Fruit fly (Drosophila melanogaster): ENCODE measurements around the gene CG14820.

The CG14820 gene

DNA sequence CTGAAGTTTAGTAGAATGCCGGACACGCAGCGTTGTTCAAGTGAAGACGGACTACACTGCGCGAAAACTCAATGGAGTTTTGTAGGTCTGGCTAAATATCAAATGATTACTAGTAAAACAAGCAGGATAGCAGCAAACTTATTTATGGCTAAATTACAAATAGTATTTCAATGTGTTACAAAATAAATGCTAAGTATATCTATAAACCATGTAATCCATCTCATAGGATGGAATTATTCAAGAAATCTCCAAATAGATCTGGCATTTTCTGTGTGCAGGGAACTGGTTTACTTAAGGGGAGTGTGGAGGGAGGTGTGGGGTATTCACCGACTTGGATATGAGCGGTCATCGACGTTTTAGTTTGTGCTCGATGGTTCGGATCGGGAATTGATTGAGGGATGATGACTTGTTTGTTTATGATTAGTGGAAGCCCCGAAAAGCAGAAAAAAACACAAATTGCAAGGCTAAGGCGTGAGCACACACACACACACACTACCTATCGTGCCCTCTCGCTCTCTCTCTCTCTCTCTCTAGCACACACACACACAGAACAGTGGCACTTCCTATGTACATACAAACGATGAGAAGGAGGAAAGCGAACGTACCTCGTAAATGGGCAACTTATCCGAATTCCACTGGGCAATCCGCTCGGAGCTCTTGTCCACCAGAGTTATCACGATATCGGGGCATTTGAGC lies 31.2 kb downstream of the CG14820 start:
- no peak for TF ChIP-seq ttk (optimal IDR thresholded peaks at IDR 0.05)
- no peak for TF ChIP-seq Myc (optimal IDR thresholded peaks at IDR 0.05)
- TF ChIP-seq h (optimal IDR thresholded peaks at IDR 0.05) = no peak
- no peak for TF ChIP-seq insv (optimal IDR thresholded peaks at IDR 0.05)
- TF ChIP-seq Sin3A (optimal IDR thresholded peaks at IDR 0.05) = no peak
- no peak for TF ChIP-seq psq (optimal IDR thresholded peaks at IDR 0.05)

DNA sequence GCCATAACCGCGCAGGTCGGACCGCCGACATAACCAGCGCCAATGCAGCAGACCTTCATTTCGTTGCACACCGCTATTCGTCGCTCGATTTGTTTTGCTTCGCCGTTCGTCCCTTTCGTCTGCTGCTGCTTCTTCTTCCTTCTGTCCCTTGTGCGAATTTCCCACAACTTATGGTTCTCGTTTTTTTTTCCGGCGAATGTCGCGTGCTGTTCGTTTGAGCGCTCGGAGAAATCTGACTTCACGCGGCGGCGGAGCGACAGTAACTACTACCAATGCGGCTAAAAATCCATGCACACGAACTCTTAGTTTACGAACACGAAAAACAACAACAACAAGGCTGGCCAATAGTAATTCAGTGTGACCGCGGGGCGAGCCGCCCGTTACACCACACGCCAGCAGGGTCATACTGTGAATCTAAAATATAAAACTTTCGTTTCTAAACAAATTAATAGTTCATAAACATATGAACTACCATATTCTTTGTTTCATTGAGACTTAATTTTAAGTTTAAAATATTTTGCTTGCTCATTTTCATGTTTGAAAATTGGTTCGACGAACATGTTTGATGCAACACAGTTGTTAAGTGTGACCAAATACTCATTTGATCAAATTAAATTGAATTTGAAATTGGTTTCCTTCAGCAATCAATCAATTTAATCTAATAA lies 31.9 kb downstream of the CG14820 start, which contains the start of gene sgl:
Gene sgl (minus strand): TSS at position 271 of the 665 bp plus-strand sequence.
- TF ChIP-seq ttk (optimal IDR thresholded peaks at IDR 0.05) (no peak), insv (optimal IDR thresholded peaks at IDR 0.05) (no peak), Myc (optimal IDR thresholded peaks at IDR 0.05) (no peak), psq (optimal IDR thresholded peaks at IDR 0.05) (no peak), h (optimal IDR thresholded peaks at IDR 0.05) (no peak), Sin3A (optimal IDR thresholded peaks at IDR 0.05) (no peak)

DNA sequence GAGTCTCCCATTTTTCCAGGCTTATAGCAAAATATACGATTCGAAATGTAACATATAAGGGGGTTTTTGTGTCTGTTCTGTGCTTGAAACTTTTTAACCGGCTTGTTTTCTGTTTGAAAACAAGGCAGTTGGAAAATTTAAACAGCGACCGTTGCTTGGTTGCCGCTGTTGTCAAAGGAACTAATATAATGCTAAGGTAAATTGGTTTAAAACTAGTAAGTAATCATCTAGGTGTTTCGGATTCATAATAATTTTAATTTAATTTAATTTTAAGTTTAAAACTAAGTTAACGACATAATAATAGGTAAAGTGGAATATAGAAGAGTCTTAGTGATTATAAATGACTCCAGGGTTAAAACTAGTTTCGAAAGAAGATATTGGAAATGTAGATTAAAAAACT lies 35.1 kb downstream of the CG14820 start, which contains the start of gene CG10064:
Gene CG10064 (minus strand): TSS at position 101 of the 400 bp plus-strand sequence.
- no peak for TF ChIP-seq Sin3A (optimal IDR thresholded peaks at IDR 0.05)
- no peak for TF ChIP-seq Myc (optimal IDR thresholded peaks at IDR 0.05)
- no peak for TF ChIP-seq insv (optimal IDR thresholded peaks at IDR 0.05)
- no peak for TF ChIP-seq h (optimal IDR thresholded peaks at IDR 0.05)
- no peak for TF ChIP-seq psq (optimal IDR thresholded peaks at IDR 0.05)

DNA sequence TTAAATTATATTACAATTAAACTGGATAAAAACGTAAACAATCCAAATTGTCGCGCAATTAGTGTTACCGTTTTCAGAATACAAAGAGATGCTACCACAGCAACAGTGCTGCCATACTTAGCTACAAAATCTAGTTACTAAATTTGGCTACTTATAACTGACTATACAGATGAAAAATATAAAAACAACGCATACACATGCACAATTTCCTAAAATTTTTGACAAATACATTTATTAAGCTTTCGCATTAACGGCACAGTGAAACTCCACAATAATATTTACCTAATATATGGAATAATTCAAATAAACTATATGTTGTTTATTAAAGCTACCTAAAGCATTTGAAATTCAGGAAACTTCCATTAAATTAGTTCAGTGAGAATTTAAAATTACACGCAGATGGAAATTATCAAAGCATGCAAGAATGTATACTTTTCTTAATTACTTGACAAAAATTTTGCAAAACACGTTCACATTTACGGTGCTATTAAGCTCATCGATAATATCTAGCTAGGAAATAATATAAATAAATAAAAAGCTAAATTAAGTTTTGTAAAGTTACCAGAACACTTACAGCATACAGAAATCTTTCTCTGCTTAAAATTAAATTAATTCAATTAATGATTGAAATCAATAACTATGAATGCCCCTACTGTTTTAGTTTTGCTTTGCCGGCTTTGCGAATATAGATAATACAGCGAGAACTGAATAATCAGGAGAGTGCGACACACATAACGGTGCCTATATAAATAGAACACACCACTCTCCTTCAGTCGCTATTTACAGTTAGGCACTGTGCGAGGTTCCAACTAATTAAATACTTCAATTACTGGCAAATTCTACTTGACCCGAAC lies 36.5 kb downstream of the CG14820 start, which contains the start of the genes Mis12 and CG9953:
Gene Mis12 (minus strand): TSS at position 88 of the 854 bp plus-strand sequence.
Gene CG9953 (plus strand): TSS at position 698 of the 854 bp plus-strand sequence.
- no peak for TF ChIP-seq insv (optimal IDR thresholded peaks at IDR 0.05)
- no peak for TF ChIP-seq ttk (optimal IDR thresholded peaks at IDR 0.05)
- no peak for TF ChIP-seq Sin3A (optimal IDR thresholded peaks at IDR 0.05)
- no peak for TF ChIP-seq psq (optimal IDR thresholded peaks at IDR 0.05)
- no peak for TF ChIP-seq Myc (optimal IDR thresholded peaks at IDR 0.05)

DNA sequence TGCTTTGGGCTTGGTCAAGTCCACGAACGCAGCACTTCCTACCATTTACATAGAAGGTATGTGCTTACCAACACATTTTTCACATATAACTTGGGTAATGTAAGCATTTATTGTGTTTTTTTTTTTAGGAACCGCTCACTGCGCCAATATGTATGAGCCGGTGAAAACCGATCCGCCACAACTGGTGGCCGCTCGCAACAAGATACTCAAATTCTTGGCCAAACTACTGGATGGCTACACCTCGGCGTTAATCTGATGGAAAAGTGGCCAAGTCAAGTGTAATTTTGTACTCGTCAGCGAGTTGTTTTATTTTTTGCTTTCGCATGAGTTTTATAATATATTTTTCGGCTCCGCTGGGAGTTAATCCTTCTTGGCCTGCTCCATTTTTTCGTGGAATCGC lies 38.6 kb downstream of the CG14820 start:
- TF ChIP-seq Myc (optimal IDR thresholded peaks at IDR 0.05) = no peak
- no peak for TF ChIP-seq insv (optimal IDR thresholded peaks at IDR 0.05)
- TF ChIP-seq h (optimal IDR thresholded peaks at IDR 0.05) = no peak
- no peak for TF ChIP-seq ttk (optimal IDR thresholded peaks at IDR 0.05)
- TF ChIP-seq Sin3A (optimal IDR thresholded peaks at IDR 0.05) = no peak
- no peak for TF ChIP-seq psq (optimal IDR thresholded peaks at IDR 0.05)

DNA sequence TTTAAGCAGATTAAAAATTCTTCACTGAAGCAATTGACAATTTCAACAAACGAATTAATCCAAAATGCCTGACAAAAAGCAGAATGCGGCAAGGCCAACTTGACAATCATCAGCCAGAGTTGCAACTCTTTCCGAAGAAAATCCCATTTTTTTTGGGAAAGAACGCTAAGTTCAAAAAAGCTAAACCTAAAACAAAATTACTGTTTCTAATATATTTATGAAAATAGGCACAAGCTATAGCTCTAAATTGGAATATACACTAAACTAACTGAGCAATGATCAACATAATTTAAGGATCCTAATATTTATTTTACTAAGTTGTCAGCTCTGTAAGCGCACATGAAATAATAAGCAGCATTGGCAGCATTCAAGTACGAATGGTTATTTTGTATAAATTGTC lies 39.6 kb downstream of the CG14820 start, which contains the start of gene CG10063:
Gene CG10063 (minus strand): TSS at position 101 of the 400 bp plus-strand sequence.
- no peak for TF ChIP-seq insv (optimal IDR thresholded peaks at IDR 0.05)
- TF ChIP-seq Sin3A (optimal IDR thresholded peaks at IDR 0.05) = no peak
- no peak for TF ChIP-seq ttk (optimal IDR thresholded peaks at IDR 0.05)
- TF ChIP-seq Myc (optimal IDR thresholded peaks at IDR 0.05) = no peak
- no peak for TF ChIP-seq psq (optimal IDR thresholded peaks at IDR 0.05)
- TF ChIP-seq h (optimal IDR thresholded peaks at IDR 0.05) = no peak

DNA sequence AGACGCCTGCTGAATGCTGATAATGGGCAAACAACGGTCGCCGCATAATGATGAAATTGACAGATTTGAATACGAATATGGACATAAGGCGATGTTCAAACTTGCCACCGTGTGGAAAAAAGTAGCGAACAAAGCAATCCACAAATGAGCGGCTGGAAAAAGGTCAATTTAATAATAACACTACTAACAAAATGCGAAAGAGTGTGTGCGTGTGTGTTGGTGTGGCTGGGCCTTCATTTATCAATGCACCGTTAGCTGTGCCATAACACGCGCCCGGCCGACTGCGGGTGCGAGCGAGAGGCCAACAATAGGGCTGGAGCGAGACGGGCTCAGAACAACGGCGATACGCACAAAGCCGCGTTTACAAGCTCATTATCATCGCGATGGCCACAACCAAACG lies 43.1 kb downstream of the CG14820 start:
- no peak for TF ChIP-seq insv (optimal IDR thresholded peaks at IDR 0.05)

DNA sequence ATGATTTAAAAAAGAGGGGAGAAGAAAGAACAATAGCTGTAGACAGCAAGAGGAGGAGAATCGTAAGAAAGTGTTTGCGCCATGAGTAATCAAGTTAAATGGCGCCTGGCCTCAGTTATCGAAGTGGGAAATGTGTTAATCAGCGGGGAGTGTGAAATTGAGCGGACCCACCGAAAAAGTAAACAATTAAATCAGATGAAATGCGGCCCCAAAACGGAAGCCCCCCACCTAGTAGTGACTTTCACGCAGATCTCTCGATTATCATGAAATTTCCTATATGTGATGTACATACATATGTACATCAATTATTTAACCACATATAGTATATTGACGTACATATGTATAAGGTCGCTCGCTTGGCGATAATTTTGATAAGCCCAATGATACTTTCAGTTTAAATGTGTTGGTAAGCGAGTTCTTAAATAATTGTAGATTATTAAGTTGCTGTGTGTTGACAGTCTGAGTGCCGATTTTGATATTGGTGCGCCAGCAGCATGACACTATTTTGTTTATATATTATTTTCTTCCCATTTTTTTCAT lies 43.9 kb downstream of the CG14820 start:
- TF ChIP-seq ttk (optimal IDR thresholded peaks at IDR 0.05) (no peak), h (optimal IDR thresholded peaks at IDR 0.05) (no peak), Sin3A (optimal IDR thresholded peaks at IDR 0.05) (no peak), Myc (optimal IDR thresholded peaks at IDR 0.05) (no peak), insv (optimal IDR thresholded peaks at IDR 0.05) (no peak), psq (optimal IDR thresholded peaks at IDR 0.05) (no peak)

DNA sequence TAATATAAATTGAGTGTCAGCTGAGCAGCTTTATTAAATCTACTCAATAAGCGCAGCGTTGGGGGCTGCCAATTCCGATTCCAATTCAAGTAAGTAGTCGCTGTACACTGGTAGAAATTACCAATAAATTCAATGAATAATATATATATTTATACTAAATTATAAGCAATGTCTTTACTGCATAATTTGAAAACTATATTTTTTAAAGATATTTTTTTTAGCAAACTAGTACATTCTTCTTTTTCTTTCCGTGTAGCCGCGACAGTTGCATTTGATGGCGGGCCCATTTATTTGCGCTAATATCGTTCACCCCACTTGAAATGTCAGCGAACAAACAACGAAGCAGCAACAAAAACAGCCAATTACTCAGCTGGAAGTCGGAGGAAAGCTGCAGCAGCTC lies 44.7 kb downstream of the CG14820 start:
- TF ChIP-seq Sin3A (optimal IDR thresholded peaks at IDR 0.05) (no peak), Myc (optimal IDR thresholded peaks at IDR 0.05) (no peak), psq (optimal IDR thresholded peaks at IDR 0.05) (no peak), h (optimal IDR thresholded peaks at IDR 0.05) (no peak), insv (optimal IDR thresholded peaks at IDR 0.05) (no peak), ttk (optimal IDR thresholded peaks at IDR 0.05) (no peak)

DNA sequence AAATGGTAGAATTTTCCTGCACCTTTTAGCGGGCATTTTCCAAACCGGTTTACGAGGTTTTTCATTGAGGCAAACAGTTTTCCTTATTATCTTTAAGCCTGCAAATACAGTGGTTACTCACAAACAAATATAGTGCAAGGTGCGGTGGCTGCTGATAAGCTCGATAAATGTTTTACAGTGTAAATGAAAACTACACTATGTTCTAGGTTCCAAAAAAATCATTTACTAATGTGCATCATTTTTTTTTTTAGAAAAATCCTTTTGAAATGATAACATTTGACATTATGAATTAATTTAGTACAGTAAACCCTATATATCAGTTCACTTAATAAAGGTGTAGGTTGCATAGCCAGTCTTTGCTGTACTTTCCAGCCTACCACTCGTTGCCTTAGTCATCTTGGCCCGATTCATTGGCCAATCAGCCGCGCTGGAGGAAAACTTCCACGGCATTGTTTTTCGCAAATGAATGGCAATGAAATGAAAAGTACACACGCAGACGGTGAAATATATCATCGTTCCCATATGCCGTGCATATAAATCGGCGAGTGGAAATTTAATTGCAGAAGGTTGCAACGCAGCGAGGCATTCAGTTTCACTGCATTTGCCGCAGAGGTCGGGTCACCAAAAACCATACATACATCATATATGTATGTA lies 45.4 kb downstream of the CG14820 start:
- TF ChIP-seq Sin3A (optimal IDR thresholded peaks at IDR 0.05) (no peak), psq (optimal IDR thresholded peaks at IDR 0.05) (no peak), h (optimal IDR thresholded peaks at IDR 0.05) (no peak), Myc (optimal IDR thresholded peaks at IDR 0.05) (no peak), ttk (optimal IDR thresholded peaks at IDR 0.05) (no peak), insv (optimal IDR thresholded peaks at IDR 0.05) (no peak)

DNA sequence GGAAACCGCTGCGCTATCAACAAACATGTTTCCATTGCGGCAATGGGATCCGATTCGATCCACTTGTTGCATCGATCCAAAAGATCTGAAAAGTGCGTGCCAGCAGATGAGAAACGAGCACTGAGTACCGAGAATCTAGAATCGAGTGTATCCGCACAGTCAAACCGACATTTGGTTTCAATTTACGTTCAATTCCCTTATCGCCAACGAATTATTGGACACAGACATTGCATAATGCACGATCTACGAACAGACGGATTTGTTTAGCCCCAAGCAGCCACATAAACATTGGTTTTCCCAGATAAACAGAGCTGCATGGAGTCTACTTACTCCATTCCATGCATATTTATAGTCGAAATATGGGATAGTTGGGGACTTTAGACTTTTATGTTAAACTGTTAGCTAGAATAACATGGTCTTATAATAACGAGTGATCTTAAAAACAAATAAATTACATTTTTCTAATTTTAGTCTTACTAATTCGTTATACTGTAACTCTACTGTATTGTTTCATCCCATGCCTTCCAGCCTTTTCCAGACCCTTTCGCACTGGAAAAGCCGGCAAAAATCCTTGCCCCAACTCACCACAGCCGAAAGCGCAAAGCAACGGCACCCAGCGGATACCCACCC lies 46.1 kb downstream of the CG14820 start:
- TF ChIP-seq Myc (optimal IDR thresholded peaks at IDR 0.05) (no peak), ttk (optimal IDR thresholded peaks at IDR 0.05) (no peak), Sin3A (optimal IDR thresholded peaks at IDR 0.05) (no peak), insv (optimal IDR thresholded peaks at IDR 0.05) (no peak), psq (optimal IDR thresholded peaks at IDR 0.05) (no peak)

Measured in Kc167 (cell line).